Fruit fly (Drosophila melanogaster) S2 (cell line): ENCODE data around the gene aph-1.

ENCODE experiments used
- CG8478 ChIP-seq: fragments of >200 bp; optimal IDR thresholded peaks from 2 replicates; lab custom pipeline; 2018
- CTCF ChIP-seq, 2 experiments: fragments of >200 bp; optimal IDR thresholded peaks; 2 replicates each; lab custom pipeline; 2018

- TF ChIP-seq CG8478 (lab: Kevin White, UChicago), result no peak
- no peak for TF ChIP-seq CTCF (optimal IDR thresholded peaks at IDR 0.05; lab: Kevin White, UChicago)
Measured at dm6 chr2L:2815673-2816072, 49.6 kb downstream of the aph-1 start, which contains the start of gene G6P.
